Worm (Caenorhabditis elegans) whole organism, mixed stage, embryonic: ENCODE measurements around the gene srg-22.
A peak's percentile ranks its signal among the peaks of the same experiment; 100 is the strongest.

Source experiments
- M03D4.4 ChIP-seq: sonication (generic microtip); optimal IDR thresholded peaks from 2 replicates; lab custom pipeline; 2017; ENCODE audit warnings: mild to moderate bottlenecking, missing genetic modification characterization, missing compliant biosample characterization
- blmp-1 ChIP-seq: fragments of 150-350 bp; optimal IDR thresholded peaks from 2 replicates; lab custom pipeline; 2014; ENCODE audit warnings: missing biosample characterization, missing genetic modification characterization
- ceh-39 ChIP-seq: fragments of 150-350 bp; optimal IDR thresholded peaks from 2 replicates; lab custom pipeline; 2014; ENCODE audit warnings: missing biosample characterization, missing genetic modification characterization
- ces-1 ChIP-seq: fragments of 150-350 bp; optimal IDR thresholded peaks from 2 replicates; lab custom pipeline; 2014; ENCODE audit warnings: missing biosample characterization, missing genetic modification reagents, missing genetic modification characterization
- drap-1 ChIP-seq: fragments of 200-800 bp; sonication (Bioruptor generic); optimal IDR thresholded peaks from 3 replicates; lab custom pipeline; 2018; ENCODE audit warnings: mild to moderate bottlenecking, missing genetic modification characterization, missing compliant biosample characterization
- elt-1 ChIP-seq: sonication (generic microtip); optimal IDR thresholded peaks from 2 replicates; lab custom pipeline; 2017; ENCODE audit warnings: missing genetic modification characterization, mild to moderate bottlenecking, missing compliant biosample characterization, antibody characterized with exemption, moderate library complexity, borderline replicate concordance; ENCODE audit not compliant: insufficient read depth
- elt-3 ChIP-seq: fragments of 150-350 bp; optimal IDR thresholded peaks from 2 replicates; lab custom pipeline; 2014; ENCODE audit warnings: missing biosample characterization, missing genetic modification characterization
- flh-1 ChIP-seq: fragments of 200-800 bp; sonication (Bioruptor generic); optimal IDR thresholded peaks from 2 replicates; lab custom pipeline; 2018; ENCODE audit warnings: mild to moderate bottlenecking, missing genetic modification characterization, moderate library complexity, missing compliant biosample characterization
- ham-2 ChIP-seq: fragments of 200-800 bp; sonication (Bioruptor generic); optimal IDR thresholded peaks from 2 replicates; lab custom pipeline; 2018; ENCODE audit warnings: mild to moderate bottlenecking, missing genetic modification characterization, missing compliant biosample characterization
- lin-13 ChIP-seq: fragments of 150-350 bp; optimal IDR thresholded peaks from 2 replicates; lab custom pipeline; 2014; ENCODE audit warnings: missing biosample characterization, missing genetic modification characterization
- lin-32 ChIP-seq: fragments of 200-800 bp; sonication (Bioruptor generic); optimal IDR thresholded peaks from 2 replicates; lab custom pipeline; 2018; ENCODE audit warnings: mild to moderate bottlenecking, missing genetic modification characterization, missing compliant biosample characterization
- lsy-2 ChIP-seq: fragments of 150-350 bp; optimal IDR thresholded peaks from 2 replicates; lab custom pipeline; 2014; ENCODE audit warnings: missing biosample characterization, missing genetic modification characterization
- mab-5 ChIP-seq: fragments of 150-350 bp; optimal IDR thresholded peaks from 2 replicates; lab custom pipeline; 2014; ENCODE audit warnings: missing biosample characterization, missing genetic modification characterization
- mep-1 ChIP-seq: fragments of 150-350 bp; optimal IDR thresholded peaks from 2 replicates; lab custom pipeline; 2017; ENCODE audit warnings: missing biosample characterization, missing genetic modification reagents, missing genetic modification characterization, inconsistent platforms
- mls-2 ChIP-seq: sonication (generic microtip); optimal IDR thresholded peaks from 2 replicates; lab custom pipeline; 2016; ENCODE audit warnings: mild to moderate bottlenecking, missing genetic modification characterization, moderate library complexity, missing compliant biosample characterization
- nhr-12 ChIP-seq: fragments of 150-350 bp; optimal IDR thresholded peaks from 2 replicates; lab custom pipeline; 2014; ENCODE audit warnings: missing biosample characterization, missing genetic modification characterization
- nhr-2 ChIP-seq: fragments of 150-350 bp; optimal IDR thresholded peaks from 2 replicates; lab custom pipeline; 2014; ENCODE audit warnings: missing biosample characterization, missing genetic modification characterization
- nhr-237 ChIP-seq: fragments of 150-350 bp; optimal IDR thresholded peaks from 2 replicates; lab custom pipeline; 2014; ENCODE audit warnings: missing biosample characterization, missing genetic modification characterization
- nhr-76 ChIP-seq: sonication (generic microtip); optimal IDR thresholded peaks from 2 replicates; lab custom pipeline; 2017; ENCODE audit warnings: missing biosample characterization, missing genetic modification characterization
- pha-4 ChIP-seq: fragments of 150-350 bp; optimal IDR thresholded peaks from 2 replicates; lab custom pipeline; 2018; ENCODE audit warnings: missing biosample characterization, missing genetic modification reagents, missing genetic modification characterization
- sptf-1 ChIP-seq: sonication (generic microtip); optimal IDR thresholded peaks from 2 replicates; lab custom pipeline; 2017; ENCODE audit warnings: mild to moderate bottlenecking, missing genetic modification characterization, moderate library complexity, missing compliant biosample characterization
- unc-120 ChIP-seq: sonication (generic microtip); optimal IDR thresholded peaks from 2 replicates; lab custom pipeline; 2017; ENCODE audit warnings: missing genetic modification characterization, missing compliant biosample characterization; ENCODE audit not compliant: poor library complexity, severe bottlenecking
- unc-39 ChIP-seq: fragments of 150-350 bp; optimal IDR thresholded peaks from 2 replicates; lab custom pipeline; 2014; ENCODE audit warnings: missing biosample characterization, missing genetic modification characterization
- unc-62 ChIP-seq: fragments of 150-350 bp; optimal IDR thresholded peaks from 2 replicates; lab custom pipeline; 2014; ENCODE audit warnings: missing biosample characterization, missing genetic modification reagents, missing genetic modification characterization
- zip-8 ChIP-seq: fragments of 150-350 bp; optimal IDR thresholded peaks from 2 replicates; lab custom pipeline; 2014; ENCODE audit warnings: missing biosample characterization, missing genetic modification characterization
- ztf-11 ChIP-seq: fragments of 150-350 bp; optimal IDR thresholded peaks from 2 replicates; lab custom pipeline; 2014; ENCODE audit warnings: missing biosample characterization, missing genetic modification characterization

The srg-22 gene

DNA sequence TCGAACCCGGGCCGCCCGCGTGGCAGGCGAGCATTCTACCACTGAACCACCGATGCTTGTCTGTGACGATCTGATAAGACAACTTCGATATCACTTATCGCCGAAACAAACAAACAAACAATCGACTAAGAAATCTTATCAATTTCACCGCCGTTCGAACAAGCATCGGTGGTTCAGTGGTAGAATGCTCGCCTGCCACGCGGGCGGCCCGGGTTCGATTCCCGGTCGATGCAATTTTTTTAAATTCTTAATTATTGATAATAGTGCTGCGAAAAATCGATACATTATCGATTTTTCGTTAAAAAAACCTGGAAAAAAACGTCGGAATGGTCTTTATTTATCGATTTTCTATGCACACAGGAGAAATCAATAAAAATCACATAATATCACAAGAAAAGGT lies 31.0 kb downstream of the srg-22 start:
- TF ChIP-seq ham-2 (no peak), drap-1 (GFP tag; lab: Kevin White, UChicago) (no peak), unc-120 (tag; lab: Kevin White, UChicago) (no peak), unc-62 (GFP tag; lab: Kevin White, UChicago) (no peak), ces-1 (GFP tag; lab: Kevin White, UChicago) (no peak), nhr-76 (tag; lab: Kevin White, UChicago) (no peak), flh-1 (GFP tag; lab: Kevin White, UChicago) (no peak), elt-3 (tag; lab: Kevin White, UChicago) (no peak), unc-39 (no peak)

DNA sequence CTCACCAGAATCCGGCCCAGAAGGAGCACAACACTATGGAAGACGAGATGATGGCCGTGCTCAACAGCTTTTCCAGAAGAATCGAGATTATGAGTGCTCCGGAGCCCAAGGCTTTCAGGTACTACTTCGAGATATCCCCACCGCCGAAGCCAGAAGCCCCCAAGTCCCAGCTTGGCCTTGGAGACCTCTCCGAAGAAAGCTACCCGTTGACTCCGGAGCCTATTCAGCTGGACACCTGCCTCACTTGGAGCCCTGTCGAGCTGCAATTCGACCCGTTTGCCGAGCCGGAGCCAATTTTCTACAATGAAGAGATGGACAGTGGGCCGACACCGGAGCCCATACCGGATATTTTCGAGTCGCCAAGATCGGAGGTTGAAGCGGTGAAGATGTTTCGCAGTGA lies 31.6 kb downstream of the srg-22 start:
- TF ChIP-seq unc-39 (no peak), elt-3 (tag; lab: Kevin White, UChicago) (no peak), ceh-39 (tag; lab: Kevin White, UChicago) (no peak), sptf-1 (tag; lab: Kevin White, UChicago) (no peak), zip-8 (tag; lab: Kevin White, UChicago) (no peak), unc-120 (tag; lab: Kevin White, UChicago) (no peak), nhr-237 (tag; lab: Kevin White, UChicago) (no peak), unc-62 (GFP tag; lab: Kevin White, UChicago) (no peak), lin-13 (tag; lab: Kevin White, UChicago) (no peak), lsy-2 (tag; lab: Kevin White, UChicago) (no peak), mab-5 (tag; lab: Kevin White, UChicago) (no peak), lin-32 (no peak), drap-1 (GFP tag; lab: Kevin White, UChicago) (no peak), mls-2 (tag; lab: Kevin White, UChicago) (no peak)

- TF ChIP-seq zip-8 (tag; lab: Kevin White, UChicago): no peak
- no peak for TF ChIP-seq unc-120 (tag; lab: Kevin White, UChicago)
These were observed 32.5 kb downstream of the srg-22 start, which contains the start of gene Y25C1A.6 for ce11 chrII:3060782-3061181. Y25C1A.6 (plus strand) TSS chrII:3061082.

DNA sequence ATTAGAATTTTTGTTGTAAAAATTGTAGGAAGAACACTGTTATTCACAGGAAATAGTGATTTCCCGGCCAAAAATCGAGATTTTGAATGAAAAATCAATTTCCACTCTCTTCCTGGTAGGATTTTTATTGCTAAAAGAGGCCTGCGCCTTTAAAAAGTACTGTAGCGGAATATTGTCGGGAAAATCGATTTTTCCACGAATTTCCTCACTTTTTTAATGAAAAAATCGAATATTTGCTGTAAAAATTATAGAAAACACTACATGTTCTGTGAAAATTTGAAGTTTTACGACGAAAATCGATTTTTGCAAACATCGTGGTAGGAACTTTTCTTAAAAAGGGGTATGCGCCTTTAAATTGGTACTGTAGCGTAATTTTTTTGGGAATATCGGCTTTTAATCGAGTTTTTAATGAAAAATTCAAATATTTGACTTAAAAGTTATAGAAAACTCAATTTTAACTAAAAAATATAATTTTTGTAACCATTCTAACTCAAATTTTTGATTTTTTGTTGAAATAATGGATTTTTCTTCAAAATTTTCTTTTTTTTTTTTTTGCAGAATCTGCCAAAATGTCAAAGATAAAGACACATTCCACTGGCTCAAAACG lies 36.9 kb downstream of the srg-22 start, which contains the start of gene lin-8:
lin-8 (plus strand) TSS at position 557 of the 607 bp plus-strand sequence.
- no peak for TF ChIP-seq drap-1 (GFP tag; lab: Kevin White, UChicago)

DNA sequence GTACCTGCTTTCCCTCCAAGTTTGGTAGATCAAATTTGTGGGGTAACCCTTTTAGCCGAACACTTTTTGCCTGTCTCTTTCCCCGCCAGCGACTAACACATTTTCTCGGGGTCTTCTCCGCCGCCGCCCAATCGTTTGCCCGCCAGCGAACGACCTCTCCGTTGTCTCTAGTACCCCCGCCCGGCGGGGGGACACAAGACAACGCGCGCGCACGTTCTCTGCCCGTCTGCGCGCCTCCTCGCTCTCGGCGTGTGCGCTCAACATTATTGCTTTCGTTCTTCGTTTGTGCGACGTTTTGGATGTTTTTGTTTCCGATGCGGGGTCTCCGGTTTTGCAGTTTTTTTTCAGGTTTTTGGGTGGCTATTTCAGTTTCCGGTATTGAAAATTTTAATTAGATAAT lies 37.7 kb downstream of the srg-22 start:
- TF ChIP-seq lin-13 (tag; lab: Kevin White, UChicago) (peak; percentile 14), nhr-2 (tag; lab: Kevin White, UChicago) (peak; percentile 15), ham-2 (peak; percentile 39), mls-2 (tag; lab: Kevin White, UChicago) (peak; percentile 41), elt-3 (tag; lab: Kevin White, UChicago) (no peak), unc-120 (tag; lab: Kevin White, UChicago) (no peak)

DNA sequence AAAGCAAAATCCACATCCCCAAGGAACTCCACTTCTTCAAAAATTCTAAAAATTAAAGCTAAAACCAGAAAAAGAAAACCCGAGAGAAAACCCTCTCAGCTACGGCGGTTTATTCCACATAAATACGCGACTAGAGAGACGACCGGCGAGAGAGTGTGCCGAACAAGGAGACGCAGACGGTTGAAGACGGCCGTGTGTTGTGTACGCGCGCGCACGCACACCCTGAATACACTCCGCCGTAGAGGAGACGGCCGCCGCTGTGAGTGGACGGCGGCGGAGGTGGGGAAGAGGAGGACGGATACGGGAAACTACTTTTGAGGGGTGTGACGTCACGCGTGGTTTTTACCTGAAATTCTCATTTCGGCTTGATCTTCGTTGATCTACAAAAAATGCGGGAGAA lies 38.6 kb downstream of the srg-22 start:
- peak; percentile 10 for TF ChIP-seq pha-4 (tag; lab: Kevin White, UChicago)
- no peak for TF ChIP-seq ztf-11 (tag; lab: Kevin White, UChicago)

DNA sequence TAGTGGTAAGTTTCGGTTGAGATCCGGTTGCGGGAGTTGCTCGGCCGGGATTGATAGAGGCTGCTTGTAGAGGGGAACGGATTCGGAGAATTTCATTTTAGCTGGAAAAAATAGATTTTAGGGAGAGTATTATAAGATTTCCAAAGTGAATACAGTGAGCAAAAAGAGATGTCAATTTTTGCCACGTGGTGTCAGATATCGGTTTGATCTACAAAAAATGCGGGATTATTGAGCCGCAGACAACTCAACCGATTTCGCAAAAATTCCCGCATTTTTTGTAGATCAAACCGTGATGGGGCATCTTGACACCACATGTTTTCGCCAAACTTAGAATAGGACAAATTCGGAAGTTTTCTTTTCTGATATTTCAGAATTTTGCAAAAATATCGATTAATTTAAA lies 39.0 kb downstream of the srg-22 start, which contains the start of gene lido-13:
lido-13 (minus strand) TSS at position 101 of the 400 bp plus-strand sequence.
- TF ChIP-seq M03D4.4 (tag; lab: Kevin White, UChicago) (no peak), mep-1 (tag; lab: Kevin White, UChicago) (no peak), nhr-237 (tag; lab: Kevin White, UChicago) (no peak), ham-2 (no peak), lsy-2 (tag; lab: Kevin White, UChicago) (no peak), ces-1 (GFP tag; lab: Kevin White, UChicago) (no peak), nhr-12 (no peak), blmp-1 (tag; lab: Kevin White, UChicago) (no peak), elt-1 (tag; lab: Kevin White, UChicago) (no peak), ztf-11 (tag; lab: Kevin White, UChicago) (no peak), mls-2 (tag; lab: Kevin White, UChicago) (no peak), lin-32 (no peak), pha-4 (tag; lab: Kevin White, UChicago) (no peak)
